Fruit fly (Drosophila melanogaster) whole organism, larva: ENCODE data around the gene CG5177.

Experiments
- noc ChIP-seq: fragments of 200-800 bp; sonication (Bioruptor generic); optimal IDR thresholded peaks from 3 replicates; lab custom pipeline; 2019; ENCODE audit warnings: missing biosample characterization, mild to moderate bottlenecking, missing genetic modification characterization, moderate library complexity

CG5177 gene

dm6 chr2L:7404923-7405322, at the start of gene CG5177:
TSS of gene CG5177 (plus strand) at chr2L:7405227.
- TF ChIP-seq noc (tag; lab: Kevin White, UChicago), result no peak

DNA sequence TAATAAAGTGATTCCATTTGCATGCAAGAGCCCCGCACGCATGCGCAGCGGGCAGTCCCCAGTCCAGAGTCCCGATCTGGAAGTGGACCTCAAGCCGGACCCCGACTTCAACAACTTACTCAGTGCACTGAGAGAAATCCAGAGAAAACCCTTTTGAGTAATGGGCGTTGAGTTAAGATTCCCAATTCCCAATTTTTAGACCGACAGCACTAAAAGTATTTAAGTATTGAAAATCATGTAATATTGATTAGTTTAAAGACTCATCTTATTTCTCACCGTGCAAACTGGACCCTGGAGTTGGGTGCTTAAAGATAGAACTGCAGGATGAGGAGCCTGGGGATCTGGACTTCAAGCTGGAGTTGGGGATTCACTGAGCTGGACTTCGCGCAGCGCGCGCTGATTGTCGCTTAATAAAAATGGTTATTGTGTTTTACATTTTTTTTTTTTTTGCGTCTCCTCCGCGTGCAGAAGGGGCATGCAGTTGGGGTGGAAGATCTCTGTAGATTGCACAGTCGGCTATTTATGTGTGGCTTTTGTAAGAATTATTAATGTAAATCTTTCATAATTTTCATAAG, 46.9 kb upstream of the CG5177 start:
- no peak for TF ChIP-seq noc (tag; lab: Kevin White, UChicago)

DNA sequence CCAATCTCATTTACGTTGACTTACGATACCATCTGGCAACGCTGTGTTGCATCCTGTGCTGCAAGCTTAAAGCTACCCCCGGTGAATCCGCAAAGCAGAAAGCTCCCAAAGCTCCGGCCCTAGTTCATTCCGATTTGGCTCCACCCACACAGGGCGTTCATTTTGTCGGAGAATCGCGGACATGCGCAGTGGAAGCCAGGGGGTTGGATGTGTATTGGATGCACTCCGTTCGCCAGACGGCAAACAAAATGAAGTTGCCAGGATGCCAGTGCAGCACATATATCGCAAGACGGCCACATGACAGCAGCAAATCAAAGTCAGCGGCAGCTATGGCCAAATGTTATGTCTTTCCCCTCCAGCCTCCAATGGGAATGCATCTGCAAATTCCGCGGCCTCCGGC, 46.2 kb upstream of the CG5177 start:
- TF ChIP-seq noc (tag; lab: Kevin White, UChicago), result no peak

dm6 chr2L:7363079-7363478, 41.9 kb upstream of the CG5177 start, which contains the start of gene Wnt10:
TSS of gene Wnt10 (plus strand) at chr2L:7363379.
- no peak for TF ChIP-seq noc (tag; lab: Kevin White, UChicago)

- no peak for TF ChIP-seq noc (tag; lab: Kevin White, UChicago)
Measured at dm6 chr2L:7376157-7376556, 28.9 kb upstream of the CG5177 start.

dm6 chr2L:7377402-7377801, 27.6 kb upstream of the CG5177 start, which contains the start of gene ninaC:
TSS of gene ninaC (plus strand) at chr2L:7377702.
- no peak for TF ChIP-seq noc (tag; lab: Kevin White, UChicago)

DNA sequence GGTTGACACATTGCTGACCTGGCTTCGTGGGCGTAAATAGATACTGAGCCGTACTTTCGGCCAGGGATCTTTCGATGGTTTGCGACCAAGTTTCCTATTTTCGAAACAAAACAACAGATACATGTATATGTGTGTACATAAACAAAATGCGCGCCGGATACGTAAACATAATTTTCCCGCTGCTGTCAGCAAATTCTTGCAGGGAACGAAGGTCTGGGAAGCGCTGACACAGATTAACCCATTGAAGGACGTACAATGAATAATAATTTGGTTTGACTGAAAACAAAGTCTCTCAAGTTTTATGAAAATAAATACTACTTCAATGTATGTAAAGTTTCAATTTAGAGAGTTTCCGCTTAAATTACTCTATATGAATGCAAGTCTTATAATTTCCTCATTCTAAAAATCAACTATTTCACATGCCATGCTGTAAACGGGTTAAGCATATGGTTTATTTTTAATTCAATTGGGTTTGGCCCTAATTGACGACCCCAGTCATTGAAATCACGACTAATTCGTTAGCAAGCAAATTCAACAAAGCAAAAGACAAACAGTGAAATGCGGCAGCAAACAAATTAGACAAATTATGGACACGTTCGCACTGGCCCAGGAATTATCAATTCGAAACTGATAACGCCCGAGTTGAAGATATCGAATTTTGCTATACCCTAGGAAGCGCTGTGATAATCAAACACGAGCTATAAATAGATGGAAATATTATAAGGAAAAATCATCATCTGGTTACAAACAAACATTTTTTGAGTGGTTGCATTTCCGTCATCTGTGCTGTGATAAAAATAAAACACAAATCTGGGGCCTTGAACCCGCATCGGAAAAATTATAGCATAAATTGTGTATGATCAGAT, 18.2 kb upstream of the CG5177 start:
- TF ChIP-seq noc (tag; lab: Kevin White, UChicago), result no peak

DNA sequence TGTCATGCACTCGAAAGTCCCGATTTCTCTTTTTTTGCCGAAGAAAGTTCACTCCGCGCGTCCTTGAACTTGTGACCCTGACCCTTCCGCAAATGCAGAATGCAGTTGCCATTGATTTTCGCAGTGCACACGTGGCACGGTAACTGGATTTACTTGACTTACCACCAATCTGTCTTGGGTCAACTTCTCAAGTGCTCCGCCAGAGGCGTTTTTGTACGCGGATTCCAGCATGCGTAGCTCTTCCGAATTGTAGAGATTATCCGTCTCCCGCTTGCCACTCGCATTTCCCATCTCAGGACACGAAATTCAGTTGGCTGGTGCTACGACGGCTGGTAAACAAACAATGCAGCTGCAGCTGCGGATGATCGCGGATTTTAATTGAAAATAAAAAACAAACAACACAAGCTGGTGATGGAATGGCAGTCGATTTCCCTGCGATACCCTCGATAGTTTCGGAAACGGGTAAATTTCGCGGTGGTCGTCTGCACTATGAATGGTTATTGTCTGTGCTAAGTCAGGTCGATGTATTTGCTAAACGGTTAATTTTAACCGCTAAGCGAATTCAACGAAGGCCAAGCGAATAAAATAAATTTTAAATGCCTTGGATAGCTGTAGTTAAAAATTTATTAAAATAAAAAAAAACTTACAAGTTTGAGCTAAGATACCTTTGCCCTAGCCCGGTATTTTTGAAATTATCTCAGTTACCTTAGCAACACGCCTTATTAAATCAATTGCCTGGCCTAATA, 17.0 kb upstream of the CG5177 start, which contains the start of the genes CG5149 and gudu:
CG5149 (minus strand) TSS at position 441 of the 746 bp plus-strand sequence.
gudu (plus strand) TSS at position 696 of the 746 bp plus-strand sequence.
- no peak for TF ChIP-seq noc (tag; lab: Kevin White, UChicago)

DNA sequence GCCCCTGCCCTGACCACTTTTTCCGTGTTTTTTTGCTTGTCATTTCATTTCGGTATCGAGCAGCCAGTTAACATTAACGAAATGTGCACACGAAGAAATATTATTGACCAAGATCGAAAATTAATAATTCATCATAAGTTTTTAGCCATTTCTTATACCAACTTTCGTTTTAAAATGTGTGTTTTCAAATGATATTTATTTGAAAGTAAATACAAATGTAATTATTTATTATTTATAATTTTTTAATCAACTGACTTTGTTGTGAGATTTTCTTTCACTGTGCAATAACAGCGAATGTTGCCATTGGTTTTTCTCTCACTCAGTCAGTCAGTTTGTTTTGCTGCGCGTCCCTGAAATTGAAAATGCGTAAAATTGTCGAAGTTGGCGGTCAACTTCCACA, 9.2 kb upstream of the CG5177 start:
- TF ChIP-seq noc (tag; lab: Kevin White, UChicago), result no peak

dm6 chr2L:7396962-7397361, 8.1 kb upstream of the CG5177 start:
- peak; percentile 44 for TF ChIP-seq noc (tag; lab: Kevin White, UChicago)

- no peak for TF ChIP-seq noc (tag; lab: Kevin White, UChicago)
Measured at dm6 chr2L:7397746-7398145, 7.3 kb upstream of the CG5177 start.

DNA sequence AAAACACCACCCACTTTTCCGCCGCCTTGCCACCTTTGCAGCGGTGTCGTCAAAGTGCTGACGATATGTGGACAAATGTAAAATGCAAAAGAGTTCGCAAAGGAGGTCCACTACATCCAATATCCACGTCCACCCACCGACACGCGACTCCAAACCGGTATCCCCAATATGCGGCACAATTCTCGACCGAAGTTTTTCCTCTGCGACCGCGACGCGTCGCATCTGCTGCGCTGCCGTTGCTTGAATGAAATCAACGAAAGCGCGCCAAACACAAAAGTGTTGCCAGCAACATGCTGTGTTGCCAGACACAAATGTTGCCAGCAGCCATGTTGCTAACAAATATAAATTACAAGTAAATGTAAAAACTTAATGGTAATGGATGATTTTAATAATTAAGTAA, 6.5 kb upstream of the CG5177 start, which contains the start of gene CG5160:
CG5160 (minus strand) TSS at position 223 of the 400 bp plus-strand sequence.
- TF ChIP-seq noc (tag; lab: Kevin White, UChicago), result no peak

DNA sequence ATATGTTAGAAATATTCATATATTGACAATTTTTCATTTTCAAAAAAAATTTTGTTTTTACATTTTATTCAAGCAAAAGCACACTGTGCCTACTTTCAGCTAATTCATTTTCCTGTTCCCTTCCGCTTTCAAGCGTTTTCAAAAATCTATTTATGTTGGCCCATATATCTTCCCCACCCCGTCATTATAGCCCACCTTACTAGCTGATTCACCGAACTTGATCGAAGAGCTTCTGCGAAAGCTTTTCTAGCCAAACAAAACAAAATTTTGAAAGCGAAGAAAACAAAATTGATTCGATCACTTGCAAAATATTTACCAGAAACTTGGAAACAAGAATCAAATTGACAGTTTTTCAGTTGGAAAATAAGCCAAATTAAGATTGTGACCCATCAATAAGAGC, 4.0 kb upstream of the CG5177 start, which contains the start of gene CG5171:
CG5171 (plus strand) TSS at position 311 of the 400 bp plus-strand sequence.
- no peak for TF ChIP-seq noc (tag; lab: Kevin White, UChicago)

DNA sequence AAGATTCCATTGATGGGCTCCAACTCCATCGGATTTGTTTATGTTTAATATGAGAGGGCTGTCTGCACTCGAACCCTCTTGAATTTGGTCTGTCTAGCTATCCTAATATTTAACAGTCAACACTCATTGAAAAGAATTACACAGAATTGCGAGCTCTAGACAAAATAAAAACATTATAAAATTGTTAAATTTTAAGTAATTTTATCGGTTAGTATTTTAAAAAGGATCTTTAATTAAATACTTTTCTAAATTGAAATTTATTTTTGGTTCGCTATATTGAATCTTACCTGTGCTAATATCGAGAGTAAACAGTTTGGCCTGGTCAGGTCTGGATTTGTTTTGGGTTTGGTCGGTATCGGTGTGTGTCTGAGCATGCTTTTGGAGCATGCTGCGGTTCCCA, 3.4 kb upstream of the CG5177 start:
- TF ChIP-seq noc (tag; lab: Kevin White, UChicago), result peak; percentile 88

DNA sequence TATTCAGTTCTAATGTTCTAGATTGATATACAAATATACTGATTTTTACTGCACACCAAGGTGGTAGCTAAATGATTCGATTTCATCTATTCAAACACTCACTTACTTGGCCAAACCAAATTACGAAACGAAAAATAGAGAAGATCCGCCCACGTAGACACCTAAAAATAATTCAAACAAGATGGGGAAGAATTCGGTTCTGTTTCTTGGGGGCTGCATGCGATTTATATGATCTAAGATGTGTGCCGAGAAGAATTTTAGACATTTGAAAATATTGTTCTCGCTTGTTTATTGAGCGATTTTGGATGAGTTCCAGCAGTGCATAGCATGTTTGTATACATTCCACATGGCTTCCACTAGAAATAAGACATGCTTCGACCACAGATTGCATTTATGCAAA, 2.6 kb downstream of the CG5177 start:
- TF ChIP-seq noc (tag; lab: Kevin White, UChicago), result no peak

- no peak for TF ChIP-seq noc (tag; lab: Kevin White, UChicago)
Measured at dm6 chr2L:7409007-7409406, 4.0 kb downstream of the CG5177 start.
